Fruit fly (Drosophila melanogaster) whole organism, pupa: ENCODE data around the gene ND-B16.6.
A peak's percentile ranks its signal among the peaks of the same experiment; 100 is the strongest.

Source experiments
- CG10348 ChIP-seq: fragments of 200-800 bp; sonication (Bioruptor generic); IDR thresholded peaks from 2 replicates; pipeline ENCODE4 v1.3.6; 2022; ENCODE audit warnings: missing biosample characterization, missing genetic modification characterization
- CG12605 ChIP-seq: fragments of 200-800 bp; sonication (Bioruptor generic); IDR thresholded peaks from 2 replicates; pipeline ENCODE4 v1.3.6; 2022; ENCODE audit warnings: missing biosample characterization, missing genetic modification characterization
- EcR ChIP-seq: fragments of 200-800 bp; sonication (Bioruptor generic); optimal IDR thresholded peaks from 3 replicates; lab custom pipeline; 2019; ENCODE audit warnings: missing biosample characterization, missing genetic modification characterization, mild to moderate bottlenecking, moderate library complexity, missing genetic modification reagents
- Pif1B ChIP-seq: fragments of 200-800 bp; sonication (Bioruptor generic); optimal IDR thresholded peaks from 3 replicates; lab custom pipeline; 2016; ENCODE audit warnings: missing biosample characterization, missing genetic modification characterization
- rn ChIP-seq: fragments of 200-800 bp; sonication (Bioruptor generic); IDR thresholded peaks from 2 replicates; pipeline ENCODE4 v1.3.6; 2022; ENCODE audit warnings: missing biosample characterization, missing genetic modification characterization

dm6 chrX:6352769-6353612 lies 2.8 kb upstream of the ND-B16.6 start:
- TF ChIP-seq CG10348, result no peak
- no peak for TF ChIP-seq CG12605 (GFP tag; lab: Robert Waterston, UW)
- TF ChIP-seq Pif1B (GFP tag; lab: Kevin White, UChicago), result no peak
- TF ChIP-seq EcR (GFP tag; lab: Kevin White, UChicago), result peak; percentile 38
- no peak for TF ChIP-seq rn (GFP tag; lab: Robert Waterston, UW)
